Fruit fly (Drosophila melanogaster): ENCODE data around the gene CG43061.

Gene CG43061

DNA sequence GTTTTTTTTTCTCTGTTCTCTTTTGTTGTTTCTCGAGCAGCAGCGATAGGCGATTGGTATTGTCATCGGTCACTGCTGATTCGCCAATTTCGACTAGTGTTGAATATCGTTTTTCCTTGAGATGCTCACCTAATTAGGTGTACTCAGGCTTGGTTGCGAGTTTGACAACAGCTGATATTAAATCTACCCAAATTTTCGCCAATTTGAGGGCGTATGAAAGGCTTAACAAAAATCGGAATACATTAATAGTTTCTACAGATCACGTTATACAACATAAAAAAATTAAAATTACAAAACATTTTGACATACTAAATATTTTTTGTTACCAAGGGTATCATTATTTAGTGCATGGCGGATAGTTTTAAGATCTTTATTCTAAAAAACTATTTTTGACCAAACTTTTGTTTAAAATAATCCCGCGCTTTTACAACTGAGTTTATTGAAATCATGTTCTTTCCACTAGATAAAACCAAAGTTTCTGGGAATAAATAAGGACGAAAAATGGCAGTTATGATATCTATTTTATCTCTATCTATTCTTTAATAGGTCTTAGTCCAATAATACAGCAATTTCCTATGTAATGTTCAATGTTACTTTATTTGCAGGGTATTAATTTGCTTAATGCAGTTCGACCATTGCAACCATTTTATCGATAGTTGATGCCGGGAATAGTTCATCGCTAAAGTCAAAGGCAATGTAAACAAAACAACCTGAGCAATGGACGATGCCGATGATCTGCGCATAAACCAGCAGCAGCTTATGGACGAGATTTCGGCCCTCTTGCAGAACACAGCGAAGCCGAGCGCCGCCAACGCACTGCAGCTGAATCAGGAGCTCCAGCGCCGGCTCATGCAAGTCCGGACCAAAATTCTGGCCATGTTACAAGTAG lies 36.1 kb upstream of the CG43061 start, which contains the start of the genes CG10435 and Pbp95 (continued):
- peak; percentile 53 for TF ChIP-seq al (GFP tag; IDR thresholded peaks at IDR 0.05)
- TF ChIP-seq Hmr (GFP tag; optimal IDR thresholded peaks at IDR 0.05) = peak; percentile 27
- TF ChIP-seq NFAT (GFP tag; IDR thresholded peaks at IDR 0.05) = peak; percentile 70
- peak; percentile 57 for TF ChIP-seq inv (GFP tag; IDR thresholded peaks at IDR 0.05; ENCODE audit: partially characterized antibody)
- peak; percentile 57 for TF ChIP-seq sna (GFP tag; IDR thresholded peaks at IDR 0.05; ENCODE audit: partially characterized antibody)
- TF ChIP-seq stwl (tag; optimal IDR thresholded peaks at IDR 0.05) = peak; percentile 13
- peak; percentile 42 for TF ChIP-seq CG1647 (GFP tag; optimal IDR thresholded peaks at IDR 0.05)
- TF ChIP-seq shn (GFP tag; optimal IDR thresholded peaks at IDR 0.05) = no peak
- TF ChIP-seq Sry-β (GFP tag; optimal IDR thresholded peaks at IDR 0.05) = peak; percentile 87
- TF ChIP-seq lola (GFP tag; optimal IDR thresholded peaks at IDR 0.05) = peak in 1 of 3 experiments; percentile 57
- TF ChIP-seq tin (GFP tag; optimal IDR thresholded peaks at IDR 0.05) = peak; percentile 45
- no peak for TF ChIP-seq C15 (GFP tag; IDR thresholded peaks at IDR 0.05)
- 0 out of 3 replicates have a peak, but pooled peaks have one; percentile 49 for TF ChIP-seq CG6175 (GFP tag; IDR thresholded peaks at IDR 0.05)
- peak; percentile 79 for TF ChIP-seq MBD-R2 (GFP tag; IDR thresholded peaks at IDR 0.05)
- TF ChIP-seq Xrp1 (GFP tag; IDR thresholded peaks at IDR 0.05) = peak; percentile 53; the same call in 1 of the 2 replicates
- no peak for TF ChIP-seq CG7556 (GFP tag; optimal IDR thresholded peaks at IDR 0.05)
- peak; percentile 61 for TF ChIP-seq CG16813 (GFP tag; IDR thresholded peaks at IDR 0.05; ENCODE audit: partially characterized antibody)
- TF ChIP-seq crc (GFP tag; optimal IDR thresholded peaks at IDR 0.05) = peak; percentile 51
- TF ChIP-seq Hsf (GFP tag; optimal IDR thresholded peaks at IDR 0.05) = peak; percentile 49
- no peak for TF ChIP-seq CG4854 (GFP tag; optimal IDR thresholded peaks at IDR 0.05)
- TF ChIP-seq CG34422 (GFP tag; IDR thresholded peaks at IDR 0.05) = peak; percentile 57
- peak; percentile 33; the same call in 1 of the 2 replicates for TF ChIP-seq seq (GFP tag; IDR thresholded peaks at IDR 0.05)
- TF ChIP-seq CG12104 (GFP tag; optimal IDR thresholded peaks at IDR 0.05) = peak; percentile 8
- TF ChIP-seq CG31224 (GFP tag; IDR thresholded peaks at IDR 0.05) = peak; percentile 38; the same call in 1 of the 2 replicates
- no peak for TF ChIP-seq CG17186 (GFP tag; optimal IDR thresholded peaks at IDR 0.05)
- peak; percentile 40 for TF ChIP-seq chn (GFP tag; optimal IDR thresholded peaks at IDR 0.05)
- TF ChIP-seq Nf-YB (GFP tag; optimal IDR thresholded peaks at IDR 0.05) = no peak
- peak; percentile 96 for TF ChIP-seq D19B (GFP tag; optimal IDR thresholded peaks at IDR 0.05)
- no peak for TF ChIP-seq CG11093 (GFP tag; IDR thresholded peaks at IDR 0.05)
- TF ChIP-seq Taf1 (GFP tag; IDR thresholded peaks at IDR 0.05) = peak; percentile 44
- peak; percentile 56 for TF ChIP-seq CG13775 (GFP tag; optimal IDR thresholded peaks at IDR 0.05)
- peak; percentile 60 for TF ChIP-seq CG3847 (GFP tag; IDR thresholded peaks at IDR 0.05)
- TF ChIP-seq fd3F (GFP tag; optimal IDR thresholded peaks at IDR 0.05) = peak; percentile 31
- peak; percentile 18 for TF ChIP-seq CG10979 (tag; optimal IDR thresholded peaks at IDR 0.05)
- TF ChIP-seq CG9609 (GFP tag; optimal IDR thresholded peaks at IDR 0.05) = peak; percentile 38
- peak; percentile 78 for TF ChIP-seq slbo (GFP tag; IDR thresholded peaks at IDR 0.05)
- no peak for TF ChIP-seq CG10543 (GFP tag; optimal IDR thresholded peaks at IDR 0.05)
- TF ChIP-seq ftz-f1 (GFP tag; optimal IDR thresholded peaks at IDR 0.05) = no peak
- TF ChIP-seq CG11247 (GFP tag; IDR thresholded peaks at IDR 0.05) = peak; percentile 51; the same call in 1 of the 2 replicates
- TF ChIP-seq CG18476 (GFP tag; optimal IDR thresholded peaks at IDR 0.05) = peak; percentile 39
- peak; percentile 74 for TF ChIP-seq Dref (GFP tag; IDR thresholded peaks at IDR 0.05)
- peak; percentile 56 for TF ChIP-seq CG11085 (GFP tag; IDR thresholded peaks at IDR 0.05)
- TF ChIP-seq Hr3 (GFP tag; optimal IDR thresholded peaks at IDR 0.05) = peak; percentile 49
- peak in 1 of 2 experiments; percentile 38 for TF ChIP-seq Hr51 (GFP tag; optimal IDR thresholded peaks at IDR 0.05)
- no peak for TF ChIP-seq CG11398 (GFP tag; optimal IDR thresholded peaks at IDR 0.05)
- TF ChIP-seq ap (GFP tag; IDR thresholded peaks at IDR 0.05) = 0 out of 2 replicates have a peak, but pooled peaks have one; percentile 13
- TF ChIP-seq maf-S (GFP tag; optimal IDR thresholded peaks at IDR 0.05) = peak; percentile 10
- peak; percentile 43 to 48 for TF ChIP-seq dpn (GFP tag; optimal IDR thresholded peaks at IDR 0.05)

Measured in whole organism, embryonic.